Worm (Caenorhabditis elegans) whole organism, young adult: Measurements from ENCODE around the gene her-1.

Experiments used
- F10E7.11 ChIP-seq: sonication (generic microtip); optimal IDR thresholded peaks from 2 replicates; lab custom pipeline; 2017; ENCODE audit warnings: mild to moderate bottlenecking, missing genetic modification characterization, moderate library complexity, missing compliant biosample characterization
- F22D6.2 ChIP-seq: sonication (generic microtip); optimal IDR thresholded peaks from 2 replicates; lab custom pipeline; 2016; ENCODE audit warnings: mild to moderate bottlenecking, missing genetic modification characterization, missing compliant biosample characterization
- F39B2.1 ChIP-seq: fragments of 200-800 bp; sonication (Bioruptor generic); IDR thresholded peaks from 2 replicates; pipeline ENCODE4 v1.3.6; 2022; ENCODE audit warnings: missing genetic modification reagents, missing genetic modification characterization, missing compliant biosample characterization
- F52B5.7 ChIP-seq: sonication (generic microtip); optimal IDR thresholded peaks from 2 replicates; lab custom pipeline; 2016; ENCODE audit warnings: mild to moderate bottlenecking, missing genetic modification characterization, missing compliant biosample characterization
- F55B11.4 ChIP-seq: sonication (generic microtip); optimal IDR thresholded peaks from 2 replicates; lab custom pipeline; 2016; ENCODE audit warnings: missing compliant biosample characterization, missing genetic modification characterization, borderline replicate concordance; ENCODE audit not compliant: insufficient read depth
- F57A8.1 ChIP-seq: fragments of 200-800 bp; sonication (Bioruptor generic); optimal IDR thresholded peaks from 2 replicates; lab custom pipeline; 2018; ENCODE audit warnings: mild to moderate bottlenecking, missing genetic modification characterization, moderate library complexity, missing compliant biosample characterization
- Y53G8AR.9 ChIP-seq: fragments of 200-800 bp; sonication (Bioruptor generic); conservative IDR thresholded peaks from 2 replicates; pipeline ENCODE4 v1.3.6; 2022; ENCODE audit warnings: missing genetic modification reagents, missing genetic modification characterization, missing compliant biosample characterization
- Y56A3A.18 ChIP-seq: fragments of 200-800 bp; sonication (Bioruptor generic); IDR thresholded peaks from 2 replicates; pipeline ENCODE4 v1.3.6; 2022; ENCODE audit warnings: missing genetic modification reagents, missing genetic modification characterization, missing compliant biosample characterization
- Y95B8A.8 ChIP-seq: fragments of 200-800 bp; sonication (Bioruptor generic); IDR thresholded peaks from 2 replicates; pipeline ENCODE4 v1.3.6; 2022; ENCODE audit warnings: missing genetic modification reagents, missing genetic modification characterization, missing compliant biosample characterization
- ZK185.1 ChIP-seq: sonication (generic microtip); optimal IDR thresholded peaks from 2 replicates; lab custom pipeline; 2016; ENCODE audit warnings: mild to moderate bottlenecking, missing genetic modification characterization, missing compliant biosample characterization; ENCODE audit not compliant: poor library complexity, severe bottlenecking
- ama-1 ChIP-seq, 3 experiments: fragments of 150-350 bp in 1 of 3; sonication (generic microtip) in 2 of 3; optimal IDR thresholded peaks; 2 replicates each; lab custom pipeline; 2014 to 2018; ENCODE audit warnings: missing biosample characterization in 2 of 3, missing genetic modification characterization in 2 of 3, missing genetic modification reagents in 2 of 3
- aptf-3 ChIP-seq: fragments of 200-800 bp; sonication (Bioruptor generic); IDR thresholded peaks from 2 replicates; pipeline ENCODE4 v1.3.6; 2022; ENCODE audit warnings: missing genetic modification characterization, missing compliant biosample characterization
- bed-1 ChIP-seq: fragments of 200-800 bp; sonication (Bioruptor generic); IDR thresholded peaks from 2 replicates; pipeline ENCODE4 v1.3.6; 2022; ENCODE audit warnings: missing genetic modification reagents, missing genetic modification characterization, missing compliant biosample characterization
- cebp-1 ChIP-seq, 2 experiments: fragments of 200-800 bp in 1 of 2; sonication (Bioruptor generic) in 1 of 2; sonication (generic microtip) in 1 of 2; IDR thresholded peaks in 1 of 2; optimal IDR thresholded peaks in 1 of 2; 2 replicates each; pipeline versions ENCODE4 v1.3.6 to Lab custom; 2017 to 2022; ENCODE audit warnings: missing compliant biosample characterization in 2 of 2, missing genetic modification characterization in 2 of 2, mild to moderate bottlenecking in 1 of 2, missing genetic modification reagents in 1 of 2, moderate library complexity in 1 of 2
- ceh-58 ChIP-seq: fragments of 200-800 bp; sonication (Bioruptor generic); IDR thresholded peaks from 2 replicates; pipeline ENCODE4 v1.3.6; 2022; ENCODE audit warnings: missing genetic modification characterization, missing compliant biosample characterization
- chd-7 ChIP-seq: sonication (generic microtip); optimal IDR thresholded peaks from 2 replicates; lab custom pipeline; 2016; ENCODE audit warnings: mild to moderate bottlenecking, missing genetic modification characterization, moderate library complexity, missing compliant biosample characterization
- egrh-3 ChIP-seq: fragments of 200-800 bp; sonication (Bioruptor generic); IDR thresholded peaks from 2 replicates; pipeline ENCODE4 v1.3.6; 2022; ENCODE audit warnings: missing genetic modification reagents, missing genetic modification characterization, missing compliant biosample characterization
- hlh-26 ChIP-seq: fragments of 200-800 bp; sonication (Bioruptor generic); conservative IDR thresholded peaks from 2 replicates; pipeline ENCODE4 v1.3.6; 2022; ENCODE audit warnings: missing genetic modification reagents, missing genetic modification characterization, missing compliant biosample characterization
- hmg-20 ChIP-seq: fragments of 200-800 bp; sonication (Bioruptor generic); IDR thresholded peaks from 2 replicates; pipeline ENCODE4 v1.3.6; 2022; ENCODE audit warnings: missing genetic modification reagents, missing genetic modification characterization, missing compliant biosample characterization
- hsf-1 ChIP-seq: fragments of 200-800 bp; sonication (Bioruptor generic); IDR thresholded peaks from 2 replicates; pipeline ENCODE4 v1.3.6; 2022; ENCODE audit warnings: missing genetic modification reagents, missing genetic modification characterization, missing compliant biosample characterization
- lin-54 ChIP-seq: fragments of 200-800 bp; sonication (Bioruptor generic); optimal IDR thresholded peaks from 2 replicates; lab custom pipeline; 2018; ENCODE audit warnings: mild to moderate bottlenecking, missing genetic modification characterization, missing compliant biosample characterization
- lir-1 ChIP-seq: fragments of 200-800 bp; sonication (Bioruptor generic); conservative IDR thresholded peaks from 2 replicates; pipeline ENCODE4 v1.3.6; 2022; ENCODE audit warnings: missing genetic modification reagents, missing genetic modification characterization, missing compliant biosample characterization
- lsl-1 ChIP-seq: fragments of 200-800 bp; sonication (Bioruptor generic); optimal IDR thresholded peaks from 2 replicates; lab custom pipeline; 2018; ENCODE audit warnings: mild to moderate bottlenecking, missing genetic modification characterization, moderate library complexity, missing compliant biosample characterization
- madf-10 ChIP-seq: sonication (generic microtip); optimal IDR thresholded peaks from 2 replicates; lab custom pipeline; 2016; ENCODE audit warnings: mild to moderate bottlenecking, missing genetic modification characterization, missing compliant biosample characterization
- madf-6 ChIP-seq: fragments of 200-800 bp; sonication (Bioruptor generic); IDR thresholded peaks from 2 replicates; pipeline ENCODE4 v1.3.6; 2022; ENCODE audit warnings: missing genetic modification reagents, missing genetic modification characterization, missing compliant biosample characterization
- mxl-1 ChIP-seq: sonication (generic microtip); optimal IDR thresholded peaks from 2 replicates; lab custom pipeline; 2016; ENCODE audit warnings: missing genetic modification characterization, missing compliant biosample characterization
- nfya-1 ChIP-seq: sonication (generic microtip); optimal IDR thresholded peaks from 2 replicates; lab custom pipeline; 2017; ENCODE audit warnings: antibody characterized with exemption, missing compliant biosample characterization, missing genetic modification characterization, borderline replicate concordance; ENCODE audit not compliant: insufficient read depth
- nfya-2 ChIP-seq: fragments of 200-800 bp; sonication (Bioruptor generic); IDR thresholded peaks from 2 replicates; pipeline ENCODE4 v1.3.6; 2022; ENCODE audit warnings: missing genetic modification reagents, missing genetic modification characterization, missing compliant biosample characterization
- nfyb-1 ChIP-seq: fragments of 200-800 bp; sonication (Bioruptor generic); IDR thresholded peaks from 2 replicates; pipeline ENCODE4 v1.3.6; 2022; ENCODE audit warnings: missing genetic modification reagents, missing genetic modification characterization, missing compliant biosample characterization
- pha-4 ChIP-seq: fragments of 150-350 bp; sonication (generic microtip); optimal IDR thresholded peaks from 2 replicates; lab custom pipeline; 2014; ENCODE audit warnings: missing biosample characterization, missing genetic modification reagents, missing genetic modification characterization
- sea-2 ChIP-seq: fragments of 200-800 bp; sonication (Bioruptor generic); IDR thresholded peaks from 2 replicates; pipeline ENCODE4 v1.3.6; 2022; ENCODE audit warnings: missing genetic modification characterization, missing compliant biosample characterization
- snpc-1.3 ChIP-seq: sonication (generic microtip); optimal IDR thresholded peaks from 2 replicates; lab custom pipeline; 2017; ENCODE audit warnings: missing genetic modification characterization, mild to moderate bottlenecking, missing compliant biosample characterization, antibody characterized with exemption, moderate library complexity, missing genotype, missing genetic modification reagents; ENCODE audit not compliant: insufficient read depth
- snpc-4 ChIP-seq, 5 experiments: fragments of 150-350 bp in 1 of 5; sonication (generic microtip) in 4 of 5; optimal IDR thresholded peaks; 2 replicates each; lab custom pipeline; 2014 to 2018; ENCODE audit warnings: missing genetic modification characterization in 5 of 5, missing biosample characterization in 3 of 5, antibody characterized with exemption in 2 of 5, mild to moderate bottlenecking in 2 of 5, missing compliant biosample characterization in 2 of 5, missing genotype in 2 of 5, moderate library complexity in 2 of 5, missing genetic modification reagents in 1 of 5
- sptf-2 ChIP-seq: fragments of 200-800 bp; sonication (Bioruptor generic); optimal IDR thresholded peaks from 2 replicates; lab custom pipeline; 2018; ENCODE audit warnings: mild to moderate bottlenecking, missing genetic modification characterization, missing compliant biosample characterization
- tbp1 ChIP-seq: fragments of 200-800 bp; sonication (Bioruptor generic); optimal IDR thresholded peaks from 2 replicates; lab custom pipeline; 2018; ENCODE audit warnings: mild to moderate bottlenecking, missing genetic modification characterization, missing compliant biosample characterization
- tlf-1 ChIP-seq: fragments of 200-800 bp; sonication (Bioruptor generic); optimal IDR thresholded peaks from 2 replicates; lab custom pipeline; 2018; ENCODE audit warnings: mild to moderate bottlenecking, missing genetic modification characterization, missing compliant biosample characterization
- zim-3 ChIP-seq: sonication (generic microtip); optimal IDR thresholded peaks from 2 replicates; lab custom pipeline; 2017; ENCODE audit warnings: mild to moderate bottlenecking, missing genetic modification characterization, moderate library complexity, missing compliant biosample characterization
- ztf-28 ChIP-seq: fragments of 200-800 bp; sonication (Bioruptor generic); IDR thresholded peaks from 2 replicates; pipeline ENCODE4 v1.3.6; 2022; ENCODE audit warnings: missing genetic modification reagents, missing genetic modification characterization, missing compliant biosample characterization
- ztf-3 ChIP-seq: fragments of 200-800 bp; sonication (Bioruptor generic); optimal IDR thresholded peaks from 2 replicates; lab custom pipeline; 2018; ENCODE audit warnings: mild to moderate bottlenecking, missing genetic modification characterization, missing compliant biosample characterization

Gene her-1

DNA sequence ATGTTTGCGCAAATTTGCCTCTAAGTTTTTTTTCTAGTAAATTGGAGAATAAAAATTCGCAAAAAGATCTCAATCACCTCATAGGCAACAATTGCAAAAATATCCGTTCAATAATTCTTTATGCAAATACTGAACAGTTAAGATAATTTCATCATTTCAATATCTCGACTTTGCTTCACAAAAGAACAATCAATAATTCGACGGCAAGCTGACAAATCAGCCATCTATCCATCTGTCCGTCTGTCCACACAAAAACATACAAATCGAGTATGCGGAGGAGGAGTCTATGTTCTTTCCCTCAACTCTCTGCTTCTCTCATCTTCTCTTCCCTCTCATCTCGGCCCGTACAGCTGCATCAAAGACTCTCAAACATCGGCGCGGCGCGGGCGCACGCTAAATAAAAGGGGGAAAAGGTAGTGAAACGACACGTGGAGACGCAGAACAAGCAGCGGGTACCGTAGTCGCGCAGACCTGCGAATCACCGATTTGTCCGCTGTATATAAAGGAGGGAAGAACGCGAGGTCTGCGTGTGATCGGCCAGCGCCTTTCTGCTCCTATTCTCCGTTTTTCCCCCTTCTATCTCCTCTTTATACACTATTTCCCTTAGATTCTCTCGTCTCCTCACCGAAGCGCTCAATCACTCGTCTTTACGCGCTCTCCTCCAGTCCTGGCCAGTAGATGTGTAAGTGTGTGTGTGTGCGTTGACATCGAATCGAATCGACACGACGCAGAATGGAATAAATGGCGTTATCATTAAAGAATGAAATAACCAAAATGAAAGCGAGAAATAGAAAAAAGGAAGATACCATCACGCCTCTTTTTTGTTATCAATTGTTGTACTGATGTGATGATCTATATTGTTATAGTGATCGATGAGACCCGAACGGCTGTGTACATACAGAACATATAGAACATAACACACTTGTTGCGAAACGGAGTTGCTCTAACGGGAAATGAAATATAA lies 34.2 kb downstream of the her-1 start (continued):
- TF ChIP-seq Y53G8AR.9: peak; percentile 82
- TF ChIP-seq ZK185.1 (tag; lab: Kevin White, UChicago): peak; percentile 56
- TF ChIP-seq madf-6 (GFP tag; lab: Robert Waterston, UW): peak; percentile 19
- TF ChIP-seq F39B2.1 (GFP tag; lab: Robert Waterston, UW): no peak
- peak; percentile 65 for TF ChIP-seq ztf-3 (GFP tag; lab: Kevin White, UChicago)
- peak; percentile 21 for TF ChIP-seq F57A8.1 (GFP tag; lab: Kevin White, UChicago)
- peak; percentile 36 for TF ChIP-seq mxl-1
- TF ChIP-seq ztf-28 (GFP tag; lab: Robert Waterston, UW): 0 out of 2 replicates have a peak, but pooled peaks have one; percentile 4
- no peak for TF ChIP-seq hsf-1 (GFP tag; lab: Robert Waterston, UW)
- no peak for TF ChIP-seq cebp-1 (GFP tag; IDR thresholded peaks at IDR 0.05; lab: Robert Waterston, UW)
- peak; percentile 92 for TF ChIP-seq cebp-1 (tag; optimal IDR thresholded peaks at IDR 0.05; lab: Kevin White, UChicago)
- TF ChIP-seq nfya-2 (GFP tag; lab: Robert Waterston, UW): no peak
- TF ChIP-seq aptf-3 (GFP tag; lab: Robert Waterston, UW): no peak
- no peak for TF ChIP-seq bed-1 (GFP tag; lab: Robert Waterston, UW)
- TF ChIP-seq tbp1: peak; percentile 77
- no peak for TF ChIP-seq hmg-20 (GFP tag; lab: Robert Waterston, UW)
- no peak for TF ChIP-seq pha-4
- no peak for TF ChIP-seq ceh-58 (GFP tag; lab: Robert Waterston, UW)
- peak; percentile 90 for TF ChIP-seq madf-10
- TF ChIP-seq nfya-1 (tag; lab: Kevin White, UChicago): no peak
- TF ChIP-seq F10E7.11 (tag; lab: Kevin White, UChicago): no peak
- TF ChIP-seq sptf-2 (GFP tag; lab: Kevin White, UChicago): no peak
- TF ChIP-seq Y56A3A.18 (GFP tag; lab: Robert Waterston, UW): 0 out of 2 replicates have a peak, but pooled peaks have one; percentile 6
- TF ChIP-seq F22D6.2 (tag; lab: Kevin White, UChicago): peak; percentile 52
- TF ChIP-seq sea-2: peak; percentile 74; the same call in 1 of the 2 replicates
- TF ChIP-seq F55B11.4: no peak
- peak; percentile 70 for TF ChIP-seq lir-1 (GFP tag; lab: Robert Waterston, UW)
- 0 out of 2 replicates have a peak, but pooled peaks have one; percentile 33 for TF ChIP-seq Y95B8A.8 (GFP tag; lab: Robert Waterston, UW)
- peak; percentile 96 for TF ChIP-seq chd-7
- no peak for TF ChIP-seq snpc-1.3 (tag; lab: Kevin White, UChicago)
- peak; percentile 75 for TF ChIP-seq F52B5.7 (tag; lab: Kevin White, UChicago)
- peak; percentile 80 for TF ChIP-seq egrh-3 (GFP tag; lab: Robert Waterston, UW)
- no peak for TF ChIP-seq zim-3 (tag; lab: Kevin White, UChicago)
- peak; percentile 72 for TF ChIP-seq tlf-1 (GFP tag; lab: Kevin White, UChicago)
- TF ChIP-seq snpc-4 (GFP tag; optimal IDR thresholded peaks at IDR 0.05; lab: Kevin White, UChicago): peak; percentile 55
- peak; percentile 42 to 79 (median 78) for TF ChIP-seq snpc-4 (tag; optimal IDR thresholded peaks at IDR 0.05; lab: Kevin White, UChicago)

DNA sequence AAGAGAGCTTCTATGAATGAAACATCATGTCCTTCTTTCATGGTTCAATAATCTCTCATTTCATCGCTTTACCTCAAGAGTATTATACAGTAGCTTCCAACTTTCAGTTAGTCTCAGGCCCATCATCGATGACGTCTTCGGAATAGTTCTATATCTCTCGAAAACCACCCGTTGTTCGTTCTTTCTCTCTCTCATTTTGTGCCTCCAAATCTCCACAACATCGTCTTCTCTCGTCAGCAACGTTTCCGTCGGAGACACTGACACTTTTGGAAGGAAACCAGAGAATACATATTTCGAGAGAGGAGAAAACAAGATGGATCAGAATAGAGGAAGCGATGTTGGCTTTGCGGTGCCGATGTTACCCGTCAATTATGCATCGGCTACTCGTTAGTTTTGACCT lies 35.0 kb downstream of the her-1 start:
- TF ChIP-seq lsl-1 (GFP tag; lab: Kevin White, UChicago) (no peak), hlh-26 (no peak), F52B5.7 (tag; lab: Kevin White, UChicago) (no peak), tbp1 (no peak), ama-1 (optimal IDR thresholded peaks at IDR 0.05; lab: Kevin White, UChicago) (peak; percentile 52), ama-1 (GFP tag; optimal IDR thresholded peaks at IDR 0.05; lab: Kevin White, UChicago) (no peak), zim-3 (tag; lab: Kevin White, UChicago) (peak; percentile 1), nfyb-1 (GFP tag; lab: Robert Waterston, UW) (peak; percentile 31; the same call in 1 of the 2 replicates), hmg-20 (GFP tag; lab: Robert Waterston, UW) (0 out of 2 replicates have a peak, but pooled peaks have one; percentile 4), lin-54 (GFP tag; lab: Kevin White, UChicago) (no peak)
